Worm (Caenorhabditis elegans) whole organism, midembryonic: ENCODE results near the gene exc-6.

Experiments used
- cog-1 ChIP-seq: sonication (generic microtip); optimal IDR thresholded peaks from 2 replicates; lab custom pipeline; 2016; ENCODE audit warnings: missing genetic modification characterization, missing compliant biosample characterization
- klf-2 ChIP-seq: fragments of 200-800 bp; sonication (Bioruptor generic); conservative IDR thresholded peaks from 2 replicates; pipeline ENCODE4 v1.3.6; 2022; ENCODE audit warnings: missing genetic modification reagents, missing genetic modification characterization, missing compliant biosample characterization
- med-1 ChIP-seq: sonication (generic microtip); optimal IDR thresholded peaks from 2 replicates; lab custom pipeline; 2017; ENCODE audit warnings: missing genetic modification characterization, mild to moderate bottlenecking, missing compliant biosample characterization, antibody characterized with exemption, missing genetic modification reagents; ENCODE audit not compliant: insufficient read depth

DNA sequence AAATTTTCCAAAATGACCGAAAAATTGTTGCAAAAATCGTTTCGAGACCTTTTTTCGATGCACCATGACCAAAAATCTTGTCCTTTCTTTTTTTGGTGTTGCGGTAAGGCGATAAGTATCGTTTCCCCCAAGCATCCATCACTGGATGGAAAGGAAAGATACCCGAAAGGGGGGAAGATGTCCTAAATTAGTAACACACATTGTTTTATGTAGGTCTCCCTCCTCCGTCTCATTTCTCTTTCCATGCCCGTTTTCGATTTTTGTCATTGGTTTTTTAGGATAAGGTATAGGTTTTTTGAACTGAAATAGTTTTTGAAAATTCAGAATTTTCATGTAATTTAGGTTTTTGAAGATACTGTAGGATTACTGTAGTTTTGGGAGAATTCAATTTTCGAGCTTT is 46.5 kb downstream of the exc-6 start:
- no peak for TF ChIP-seq cog-1 (tag; lab: Kevin White, UChicago)
- TF ChIP-seq klf-2 (GFP tag; lab: Robert Waterston, UW) = no peak
- no peak for TF ChIP-seq med-1
